Worm (Caenorhabditis elegans) whole organism, young adult: ENCODE data around the gene nfm-1.

ENCODE experiments used
- B0336.3 ChIP-seq: fragments of 200-800 bp; sonication (Bioruptor generic); IDR thresholded peaks from 2 replicates; pipeline ENCODE4 v1.3.6; 2022; ENCODE audit warnings: missing genetic modification characterization, missing compliant biosample characterization
- C17E4.6 ChIP-seq: fragments of 200-800 bp; sonication (Bioruptor generic); IDR thresholded peaks from 2 replicates; pipeline ENCODE4 v1.3.6; 2022; ENCODE audit warnings: missing genetic modification reagents, missing genetic modification characterization, missing compliant biosample characterization
- F23B12.7 ChIP-seq: sonication (generic microtip); optimal IDR thresholded peaks from 2 replicates; lab custom pipeline; 2017; ENCODE audit warnings: missing genetic modification characterization, mild to moderate bottlenecking, missing compliant biosample characterization, antibody characterized with exemption, moderate library complexity; ENCODE audit not compliant: insufficient read depth
- F37B4.10 ChIP-seq: fragments of 200-800 bp; sonication (Bioruptor generic); IDR thresholded peaks from 2 replicates; pipeline ENCODE4 v1.3.6; 2022; ENCODE audit warnings: missing genetic modification characterization, missing compliant biosample characterization
- F39B2.1 ChIP-seq: fragments of 200-800 bp; sonication (Bioruptor generic); IDR thresholded peaks from 2 replicates; pipeline ENCODE4 v1.3.6; 2022; ENCODE audit warnings: missing genetic modification reagents, missing genetic modification characterization, missing compliant biosample characterization
- F55B11.4 ChIP-seq: sonication (generic microtip); optimal IDR thresholded peaks from 2 replicates; lab custom pipeline; 2016; ENCODE audit warnings: missing compliant biosample characterization, missing genetic modification characterization, borderline replicate concordance; ENCODE audit not compliant: insufficient read depth
- F57C9.4 ChIP-seq: sonication (generic microtip); optimal IDR thresholded peaks from 2 replicates; lab custom pipeline; 2017; ENCODE audit warnings: mild to moderate bottlenecking, missing genetic modification characterization, missing compliant biosample characterization
- K11D2.4 ChIP-seq: fragments of 200-800 bp; sonication (Bioruptor generic); IDR thresholded peaks from 2 replicates; pipeline ENCODE4 v1.3.6; 2022; ENCODE audit warnings: missing genetic modification reagents, missing genetic modification characterization, missing compliant biosample characterization
- T07F8.4 ChIP-seq: sonication (generic microtip); optimal IDR thresholded peaks from 2 replicates; lab custom pipeline; 2016; ENCODE audit warnings: mild to moderate bottlenecking, missing genetic modification characterization, moderate library complexity, missing compliant biosample characterization
- Y53G8AR.9 ChIP-seq: fragments of 200-800 bp; sonication (Bioruptor generic); conservative IDR thresholded peaks from 2 replicates; pipeline ENCODE4 v1.3.6; 2022; ENCODE audit warnings: missing genetic modification reagents, missing genetic modification characterization, missing compliant biosample characterization
- akir-1 ChIP-seq: fragments of 200-800 bp; sonication (Bioruptor generic); optimal IDR thresholded peaks from 2 replicates; lab custom pipeline; 2018; ENCODE audit warnings: mild to moderate bottlenecking, missing genetic modification characterization, moderate library complexity, missing compliant biosample characterization
- aptf-2 ChIP-seq: fragments of 200-800 bp; sonication (Bioruptor generic); conservative IDR thresholded peaks from 2 replicates; pipeline ENCODE4 v1.3.6; 2022; ENCODE audit warnings: missing genetic modification reagents, missing genetic modification characterization, missing compliant biosample characterization
- athp-1 ChIP-seq: sonication (generic microtip); optimal IDR thresholded peaks from 2 replicates; lab custom pipeline; 2017; ENCODE audit warnings: mild to moderate bottlenecking, missing genetic modification characterization, missing compliant biosample characterization
- attf-3 ChIP-seq: fragments of 200-800 bp; sonication (Bioruptor generic); conservative IDR thresholded peaks from 2 replicates; pipeline ENCODE4 v1.3.6; 2022; ENCODE audit warnings: missing genetic modification reagents, missing genetic modification characterization, missing compliant biosample characterization
- attf-5 ChIP-seq: fragments of 200-800 bp; sonication (Bioruptor generic); optimal IDR thresholded peaks from 2 replicates; lab custom pipeline; 2018; ENCODE audit warnings: mild to moderate bottlenecking, missing genetic modification characterization, missing compliant biosample characterization
- attf-6 ChIP-seq: fragments of 200-800 bp; sonication (Bioruptor generic); IDR thresholded peaks from 2 replicates; pipeline ENCODE4 v1.3.6; 2022; ENCODE audit warnings: missing genetic modification reagents, missing genetic modification characterization, missing compliant biosample characterization
- bed-1 ChIP-seq: fragments of 200-800 bp; sonication (Bioruptor generic); IDR thresholded peaks from 2 replicates; pipeline ENCODE4 v1.3.6; 2022; ENCODE audit warnings: missing genetic modification reagents, missing genetic modification characterization, missing compliant biosample characterization
- bed-2 ChIP-seq: fragments of 200-800 bp; sonication (Bioruptor generic); IDR thresholded peaks from 2 replicates; pipeline ENCODE4 v1.3.6; 2022; ENCODE audit warnings: missing genetic modification reagents, missing genetic modification characterization, missing compliant biosample characterization
- ccch-3 ChIP-seq: fragments of 200-800 bp; sonication (Bioruptor generic); optimal IDR thresholded peaks from 2 replicates; lab custom pipeline; 2018; ENCODE audit warnings: mild to moderate bottlenecking, missing genetic modification characterization, missing compliant biosample characterization
- cebp-2 ChIP-seq: fragments of 200-800 bp; sonication (Bioruptor generic); IDR thresholded peaks from 2 replicates; pipeline ENCODE4 v1.3.6; 2022; ENCODE audit warnings: missing genetic modification characterization, missing compliant biosample characterization
- ceh-27 ChIP-seq: fragments of 200-800 bp; sonication (Bioruptor generic); optimal IDR thresholded peaks from 2 replicates; lab custom pipeline; 2018; ENCODE audit warnings: mild to moderate bottlenecking, missing genetic modification characterization, moderate library complexity, missing compliant biosample characterization
- ceh-58 ChIP-seq: fragments of 200-800 bp; sonication (Bioruptor generic); IDR thresholded peaks from 2 replicates; pipeline ENCODE4 v1.3.6; 2022; ENCODE audit warnings: missing genetic modification characterization, missing compliant biosample characterization
- die-1 ChIP-seq: sonication (generic microtip); optimal IDR thresholded peaks from 2 replicates; lab custom pipeline; 2016; ENCODE audit warnings: missing genotype, mild to moderate bottlenecking, missing genetic modification characterization, missing compliant biosample characterization
- efl-1 ChIP-seq: fragments of 150-350 bp; optimal IDR thresholded peaks from 2 replicates; lab custom pipeline; 2014; ENCODE audit warnings: missing biosample characterization, missing genetic modification reagents, missing genetic modification characterization
- ekl-4 ChIP-seq: fragments of 200-800 bp; sonication (Bioruptor generic); IDR thresholded peaks from 2 replicates; pipeline ENCODE4 v1.3.6; 2022; ENCODE audit warnings: missing genetic modification reagents, missing genetic modification characterization, missing compliant biosample characterization
- him-1 ChIP-seq: sonication (generic microtip); optimal IDR thresholded peaks from 2 replicates; lab custom pipeline; 2016; ENCODE audit warnings: missing genotype, missing genetic modification reagents, missing genetic modification characterization, missing compliant biosample characterization
- hlh-12 ChIP-seq: sonication (generic microtip); optimal IDR thresholded peaks from 2 replicates; lab custom pipeline; 2016; ENCODE audit warnings: missing genetic modification characterization, missing compliant biosample characterization
- hmg-20 ChIP-seq: fragments of 200-800 bp; sonication (Bioruptor generic); IDR thresholded peaks from 2 replicates; pipeline ENCODE4 v1.3.6; 2022; ENCODE audit warnings: missing genetic modification reagents, missing genetic modification characterization, missing compliant biosample characterization
- hrde-1 ChIP-seq: sonication (generic microtip); optimal IDR thresholded peaks from 2 replicates; lab custom pipeline; 2016; ENCODE audit warnings: missing genetic modification characterization, mild to moderate bottlenecking, missing compliant biosample characterization, moderate library complexity, missing genotype, missing genetic modification reagents, borderline replicate concordance
- let-607 ChIP-seq, 2 experiments: fragments of 200-800 bp in 1 of 2; sonication (Bioruptor generic) in 1 of 2; sonication (generic microtip) in 1 of 2; optimal IDR thresholded peaks; 2 replicates each; lab custom pipeline; 2016 to 2018; ENCODE audit warnings: mild to moderate bottlenecking in 2 of 2, missing compliant biosample characterization in 2 of 2, missing genetic modification characterization in 2 of 2, moderate library complexity in 2 of 2, missing genotype in 1 of 2
- lin-40 ChIP-seq: sonication (generic microtip); optimal IDR thresholded peaks from 2 replicates; lab custom pipeline; 2016; ENCODE audit warnings: missing genetic modification characterization, mild to moderate bottlenecking, missing compliant biosample characterization, missing genotype, missing genetic modification reagents
- lir-1 ChIP-seq: fragments of 200-800 bp; sonication (Bioruptor generic); conservative IDR thresholded peaks from 2 replicates; pipeline ENCODE4 v1.3.6; 2022; ENCODE audit warnings: missing genetic modification reagents, missing genetic modification characterization, missing compliant biosample characterization
- madf-10 ChIP-seq: sonication (generic microtip); optimal IDR thresholded peaks from 2 replicates; lab custom pipeline; 2016; ENCODE audit warnings: mild to moderate bottlenecking, missing genetic modification characterization, missing compliant biosample characterization
- madf-3 ChIP-seq: fragments of 200-800 bp; sonication (Bioruptor generic); IDR thresholded peaks from 2 replicates; pipeline ENCODE4 v1.3.6; 2022; ENCODE audit warnings: missing genetic modification reagents, missing genetic modification characterization, missing compliant biosample characterization
- nfya-1 ChIP-seq: sonication (generic microtip); optimal IDR thresholded peaks from 2 replicates; lab custom pipeline; 2017; ENCODE audit warnings: antibody characterized with exemption, missing compliant biosample characterization, missing genetic modification characterization, borderline replicate concordance; ENCODE audit not compliant: insufficient read depth
- nfya-2 ChIP-seq: fragments of 200-800 bp; sonication (Bioruptor generic); IDR thresholded peaks from 2 replicates; pipeline ENCODE4 v1.3.6; 2022; ENCODE audit warnings: missing genetic modification reagents, missing genetic modification characterization, missing compliant biosample characterization
- nhr-120 ChIP-seq: fragments of 200-800 bp; sonication (Bioruptor generic); IDR thresholded peaks from 2 replicates; pipeline ENCODE4 v1.3.6; 2022; ENCODE audit warnings: missing genetic modification characterization, missing compliant biosample characterization
- nhr-179 ChIP-seq: sonication (generic microtip); optimal IDR thresholded peaks from 2 replicates; lab custom pipeline; 2016; ENCODE audit warnings: mild to moderate bottlenecking, missing genetic modification characterization, missing compliant biosample characterization
- nhr-90 ChIP-seq: sonication (generic microtip); optimal IDR thresholded peaks from 2 replicates; lab custom pipeline; 2016; ENCODE audit warnings: missing genotype, mild to moderate bottlenecking, missing genetic modification characterization, missing compliant biosample characterization
- pha-4 ChIP-seq: fragments of 150-350 bp; sonication (generic microtip); optimal IDR thresholded peaks from 2 replicates; lab custom pipeline; 2014; ENCODE audit warnings: missing biosample characterization, missing genetic modification reagents, missing genetic modification characterization
- rpc-1 ChIP-seq, 2 experiments: fragments of 150-350 bp in 1 of 2; sonication (generic microtip) in 1 of 2; optimal IDR thresholded peaks; 2 replicates each; lab custom pipeline; 2014 to 2018; ENCODE audit warnings: missing biosample characterization in 1 of 2, missing genetic modification characterization in 1 of 2, missing genetic modification reagents in 1 of 2, missing genotype in 1 of 2
- sdz-38 ChIP-seq: sonication (generic microtip); optimal IDR thresholded peaks from 2 replicates; lab custom pipeline; 2016; ENCODE audit warnings: missing genotype, missing genetic modification characterization, missing compliant biosample characterization
- sea-2 ChIP-seq: fragments of 200-800 bp; sonication (Bioruptor generic); IDR thresholded peaks from 2 replicates; pipeline ENCODE4 v1.3.6; 2022; ENCODE audit warnings: missing genetic modification characterization, missing compliant biosample characterization
- snpc-3.4 ChIP-seq: sonication (generic microtip); optimal IDR thresholded peaks from 2 replicates; lab custom pipeline; 2017; ENCODE audit warnings: missing genetic modification characterization, mild to moderate bottlenecking, missing compliant biosample characterization, antibody characterized with exemption, moderate library complexity, missing genotype, missing genetic modification reagents
- tlf-1 ChIP-seq: fragments of 200-800 bp; sonication (Bioruptor generic); optimal IDR thresholded peaks from 2 replicates; lab custom pipeline; 2018; ENCODE audit warnings: mild to moderate bottlenecking, missing genetic modification characterization, missing compliant biosample characterization
- unc-130 ChIP-seq: sonication (generic microtip); optimal IDR thresholded peaks from 2 replicates; lab custom pipeline; 2016; ENCODE audit warnings: missing genetic modification reagents, missing genetic modification characterization, missing compliant biosample characterization
- zfh-2 ChIP-seq: fragments of 200-800 bp; sonication (Bioruptor generic); conservative IDR thresholded peaks from 2 replicates; pipeline ENCODE4 v1.3.6; 2022; ENCODE audit warnings: missing genetic modification reagents, missing genetic modification characterization, missing compliant biosample characterization
- ztf-26 ChIP-seq: sonication (generic microtip); optimal IDR thresholded peaks from 2 replicates; lab custom pipeline; 2017; ENCODE audit warnings: missing genetic modification characterization, missing compliant biosample characterization

The nfm-1 gene

DNA sequence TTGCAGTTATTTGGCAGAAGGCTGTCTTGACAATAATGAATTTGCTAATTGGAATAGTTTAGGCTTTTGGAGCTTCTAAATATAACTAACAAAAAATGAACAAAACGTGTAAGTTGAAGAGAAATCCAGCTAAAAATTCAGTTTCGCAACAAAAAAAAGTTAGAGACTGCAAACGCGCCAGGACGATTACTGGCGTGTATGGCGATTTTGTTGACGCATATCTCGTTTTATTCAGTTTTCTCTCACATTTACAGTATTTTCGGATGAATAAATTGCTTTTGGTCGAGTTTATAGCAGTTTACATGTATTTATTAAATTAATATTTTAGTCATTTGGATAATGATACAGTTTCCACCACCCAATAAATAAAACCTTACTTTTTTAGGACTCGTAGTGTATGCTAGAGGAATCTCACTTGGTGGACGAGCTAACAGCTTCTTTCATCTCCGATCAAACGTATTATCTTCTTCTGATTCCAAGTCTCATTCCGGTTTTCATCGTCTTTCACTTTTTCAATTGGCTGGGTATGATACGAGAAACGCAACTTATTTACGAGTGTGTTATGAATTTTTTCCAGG lies 13.9 kb downstream of the nfm-1 start, which contains the start of the genes abcf-3 and F42A10.5:
TSS of gene abcf-3 (plus strand) at position 384 of the 578 bp plus-strand sequence.
TSS of gene F42A10.5 (minus strand) at position 458 of the 578 bp plus-strand sequence.
- no peak for TF ChIP-seq F37B4.10 (GFP tag; lab: Robert Waterston, UW)
- no peak for TF ChIP-seq ccch-3
- TF ChIP-seq lin-40 (tag; lab: Kevin White, UChicago): peak; percentile 52
- TF ChIP-seq efl-1 (GFP tag; lab: Kevin White, UChicago): peak; percentile 23
- no peak for TF ChIP-seq C17E4.6 (GFP tag; lab: Robert Waterston, UW)
- no peak for TF ChIP-seq hlh-12 (tag; lab: Kevin White, UChicago)
- TF ChIP-seq Y53G8AR.9 (GFP tag; lab: Robert Waterston, UW): 0 out of 2 replicates have a peak, but pooled peaks have one; percentile 58
- no peak for TF ChIP-seq sea-2 (GFP tag; lab: Robert Waterston, UW)
- TF ChIP-seq madf-10 (tag; lab: Kevin White, UChicago): no peak
- TF ChIP-seq attf-3 (GFP tag; lab: Robert Waterston, UW): 0 out of 2 replicates have a peak, but pooled peaks have one; percentile 12
- no peak for TF ChIP-seq sdz-38 (tag; lab: Kevin White, UChicago)
- TF ChIP-seq F23B12.7: no peak
- TF ChIP-seq madf-3 (GFP tag; lab: Robert Waterston, UW): no peak
- TF ChIP-seq zfh-2 (GFP tag; lab: Robert Waterston, UW): no peak
- TF ChIP-seq unc-130 (GFP tag; lab: Kevin White, UChicago): no peak
- TF ChIP-seq T07F8.4 (tag; lab: Kevin White, UChicago): no peak
- no peak for TF ChIP-seq die-1 (tag; lab: Kevin White, UChicago)
- no peak for TF ChIP-seq ekl-4
- TF ChIP-seq nfya-1 (tag; lab: Kevin White, UChicago): no peak
- TF ChIP-seq let-607 (tag; optimal IDR thresholded peaks at IDR 0.05; lab: Kevin White, UChicago): peak in 1 of 2 experiments; percentile 56
- peak; percentile 33 for TF ChIP-seq attf-5
- no peak for TF ChIP-seq aptf-2
- no peak for TF ChIP-seq ceh-27 (GFP tag; lab: Kevin White, UChicago)
- no peak for TF ChIP-seq attf-6
- no peak for TF ChIP-seq lir-1
- no peak for TF ChIP-seq akir-1 (GFP tag; lab: Kevin White, UChicago)
- no peak for TF ChIP-seq hmg-20 (GFP tag; lab: Robert Waterston, UW)
- no peak for TF ChIP-seq nfya-2 (GFP tag; lab: Robert Waterston, UW)
- TF ChIP-seq bed-2 (GFP tag; lab: Robert Waterston, UW): no peak
- no peak for TF ChIP-seq K11D2.4 (GFP tag; lab: Robert Waterston, UW)
- no peak for TF ChIP-seq rpc-1 (optimal IDR thresholded peaks at IDR 0.05; lab: Kevin White, UChicago)
- no peak for TF ChIP-seq rpc-1 (tag; optimal IDR thresholded peaks at IDR 0.05; lab: Kevin White, UChicago)
- no peak for TF ChIP-seq hrde-1 (tag; lab: Kevin White, UChicago)
- no peak for TF ChIP-seq nhr-90 (tag; lab: Kevin White, UChicago)
- peak; percentile 26 for TF ChIP-seq tlf-1 (GFP tag; lab: Kevin White, UChicago)
- no peak for TF ChIP-seq pha-4 (tag; lab: Kevin White, UChicago)
- no peak for TF ChIP-seq F39B2.1
- TF ChIP-seq ceh-58 (GFP tag; lab: Robert Waterston, UW): no peak
- TF ChIP-seq him-1: no peak
- no peak for TF ChIP-seq bed-1
- TF ChIP-seq cebp-2 (GFP tag; lab: Robert Waterston, UW): no peak
- TF ChIP-seq ztf-26 (tag; lab: Kevin White, UChicago): no peak
- TF ChIP-seq B0336.3 (GFP tag; lab: Robert Waterston, UW): no peak
- no peak for TF ChIP-seq nhr-179
- TF ChIP-seq F55B11.4: no peak
- TF ChIP-seq F57C9.4: no peak
- no peak for TF ChIP-seq athp-1 (tag; lab: Kevin White, UChicago)
- TF ChIP-seq snpc-3.4: peak; percentile 29
- no peak for TF ChIP-seq nhr-120
